ENCODE assay signal across 5 fruit fly cellular contexts in the genomic region with DNA sequence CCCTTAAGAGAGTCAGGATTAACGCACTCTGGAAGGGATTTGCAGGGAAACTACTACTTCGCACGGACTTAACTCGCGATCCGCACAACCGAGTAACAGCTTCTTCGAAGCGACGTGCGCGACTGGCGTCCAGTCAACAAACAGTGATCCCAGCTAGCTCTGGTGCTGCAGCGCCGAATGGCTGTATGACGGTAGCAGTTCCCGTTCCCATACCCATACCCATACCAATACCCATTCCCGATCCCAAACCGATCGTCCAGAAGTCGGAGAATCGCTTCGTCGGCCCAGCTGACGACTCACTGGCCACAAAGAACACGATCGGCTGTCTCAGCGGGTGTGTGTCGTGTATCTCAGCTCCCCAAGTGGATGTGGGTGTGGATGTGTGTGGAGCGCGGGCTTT.
TF ChIP-seq lines count a peak whose summit lies in the region.

A gene (minus strand): TSS at position 384 of the 400 bp plus-strand sequence.

- TF ChIP-seq CTCF in whole organism, embryonic (GFP tag; optimal IDR thresholded peaks at IDR 0.05; lab: Kevin White, UChicago) = no peak

TF ChIP-seq in whole organism, adult, 20 proteins besides CTCF, POLR2A, EP300 and RAD21 (continues in another document):
- TF ChIP-seq ovo (GFP tag; optimal IDR thresholded peaks at IDR 0.05; lab: Kevin White, UChicago) (peak; percentile 37), CG7045 (GFP tag; optimal IDR thresholded peaks at IDR 0.05; lab: Kevin White, UChicago) (no peak), Crg-1 (GFP tag; optimal IDR thresholded peaks at IDR 0.05; lab: Kevin White, UChicago) (no peak), bab1 (GFP tag; optimal IDR thresholded peaks at IDR 0.05; lab: Kevin White, UChicago) (peak; percentile 62), CG12768 (GFP tag; optimal IDR thresholded peaks at IDR 0.05; lab: Kevin White, UChicago) (peak; percentile 78), CG33017 (tag; optimal IDR thresholded peaks at IDR 0.05; lab: Kevin White, UChicago) (peak; percentile 27), Mnt (GFP tag; optimal IDR thresholded peaks at IDR 0.05; lab: Kevin White, UChicago) (peak; percentile 79), CG7101 (tag; optimal IDR thresholded peaks at IDR 0.05; lab: Kevin White, UChicago) (peak; percentile 26), cnc (optimal IDR thresholded peaks at IDR 0.05; lab: Kevin White, UChicago) (no peak), cic (GFP tag; optimal IDR thresholded peaks at IDR 0.05; lab: Kevin White, UChicago) (peak; percentile 79), Clk (GFP tag; optimal IDR thresholded peaks at IDR 0.05; lab: Kevin White, UChicago) (peak; percentile 25), CG5204 (GFP tag; optimal IDR thresholded peaks at IDR 0.05; lab: Kevin White, UChicago) (no peak), Hr96 (GFP tag; optimal IDR thresholded peaks at IDR 0.05; lab: Kevin White, UChicago) (peak; percentile 46), CG11617 (GFP tag; optimal IDR thresholded peaks at IDR 0.05; lab: Kevin White, UChicago) (no peak), toe (GFP tag; optimal IDR thresholded peaks at IDR 0.05; lab: Kevin White, UChicago) (peak; percentile 18), pad (GFP tag; optimal IDR thresholded peaks at IDR 0.05; lab: Kevin White, UChicago) (peak; percentile 33), tj (GFP tag; optimal IDR thresholded peaks at IDR 0.05; lab: Kevin White, UChicago) (peak; percentile 25)

TF ChIP-seq in whole organism, embryonic, 481 proteins besides CTCF, POLR2A, EP300 and RAD21 (continues in another document):
- TF ChIP-seq sd (tag; optimal IDR thresholded peaks at IDR 0.05; lab: Kevin White, UChicago) = peak; percentile 11
- no peak for TF ChIP-seq Meics (GFP tag; optimal IDR thresholded peaks at IDR 0.05; lab: Kevin White, UChicago)
- no peak for TF ChIP-seq CG7963 (GFP tag; IDR thresholded peaks at IDR 0.05; lab: Robert Waterston, UW; ENCODE audit: partially characterized antibody)
- TF ChIP-seq CG8359 (GFP tag; optimal IDR thresholded peaks at IDR 0.05; lab: Kevin White, UChicago; ENCODE audit: borderline replicate concordance) = no peak
- no peak for TF ChIP-seq CG8281 (tag; optimal IDR thresholded peaks at IDR 0.05; lab: Kevin White, UChicago)
- no peak for TF ChIP-seq grau (tag; optimal IDR thresholded peaks at IDR 0.05; lab: Kevin White, UChicago)
- TF ChIP-seq Oaz (GFP tag; IDR thresholded peaks at IDR 0.05; lab: Robert Waterston, UW) = no peak
- peak; percentile 35 for TF ChIP-seq ftz-f1 (GFP tag; optimal IDR thresholded peaks at IDR 0.05; lab: Kevin White, UChicago)
- no peak for TF ChIP-seq Max (GFP tag; optimal IDR thresholded peaks at IDR 0.05; lab: Kevin White, UChicago)
- TF ChIP-seq tll (GFP tag; optimal IDR thresholded peaks at IDR 0.05; lab: Kevin White, UChicago) = no peak
- TF ChIP-seq mirr (GFP tag; optimal IDR thresholded peaks at IDR 0.05; lab: Kevin White, UChicago) = peak; percentile 84
- TF ChIP-seq zfh1 (GFP tag; IDR thresholded peaks at IDR 0.05; lab: Robert Waterston, UW) = no peak
- no peak for TF ChIP-seq CG4730 (GFP tag; IDR thresholded peaks at IDR 0.05; lab: Robert Waterston, UW)
- no peak for TF ChIP-seq hb (GFP tag; IDR thresholded peaks at IDR 0.05; lab: Robert Waterston, UW; ENCODE audit: partially characterized antibody)
- TF ChIP-seq CG10274 (GFP tag; optimal IDR thresholded peaks at IDR 0.05; lab: Kevin White, UChicago) = no peak
- no peak for TF ChIP-seq unc-4 (GFP tag; IDR thresholded peaks at IDR 0.05; lab: Robert Waterston, UW; ENCODE audit: partially characterized antibody)
- no peak for TF ChIP-seq crp (GFP tag; optimal IDR thresholded peaks at IDR 0.05; lab: Kevin White, UChicago)
- TF ChIP-seq CG17912 (GFP tag; optimal IDR thresholded peaks at IDR 0.05; lab: Kevin White, UChicago) = no peak

TF ChIP-seq in whole organism, prepupa, 60 proteins besides CTCF, POLR2A, EP300 and RAD21 (continues in another document):
- TF ChIP-seq CG15336 (GFP tag; IDR thresholded peaks at IDR 0.05; lab: Robert Waterston, UW) (peak; percentile 48; the same call in 1 of the 2 replicates), acj6 (GFP tag; optimal IDR thresholded peaks at IDR 0.05; lab: Kevin White, UChicago) (no peak), net (GFP tag; optimal IDR thresholded peaks at IDR 0.05; lab: Kevin White, UChicago) (peak; percentile 50), Eip93F (GFP tag; optimal IDR thresholded peaks at IDR 0.05; lab: Kevin White, UChicago) (no peak), CG31627 (GFP tag; optimal IDR thresholded peaks at IDR 0.05; lab: Kevin White, UChicago) (no peak), Eip78C (GFP tag; lab: Kevin White, UChicago) (no peak), Sox14 (GFP tag; optimal IDR thresholded peaks at IDR 0.05; lab: Kevin White, UChicago) (peak; percentile 76), CG1621 (tag; optimal IDR thresholded peaks at IDR 0.05; lab: Kevin White, UChicago) (peak; percentile 64), fd59A (GFP tag; optimal IDR thresholded peaks at IDR 0.05; lab: Kevin White, UChicago) (no peak), svp (GFP tag; lab: Kevin White, UChicago) (peak; percentile 89), CG8319 (GFP tag; optimal IDR thresholded peaks at IDR 0.05; lab: Kevin White, UChicago) (no peak), CG6163 (GFP tag; IDR thresholded peaks at IDR 0.05; lab: Robert Waterston, UW) (peak; percentile 73), Sox15 (GFP tag; optimal IDR thresholded peaks at IDR 0.05; lab: Kevin White, UChicago) (no peak), Met (GFP tag; optimal IDR thresholded peaks at IDR 0.05; lab: Kevin White, UChicago) (peak; percentile 35), ss (GFP tag; optimal IDR thresholded peaks at IDR 0.05; lab: Kevin White, UChicago) (peak; percentile 55 to 70), CG6792 (GFP tag; optimal IDR thresholded peaks at IDR 0.05; lab: Kevin White, UChicago) (peak; percentile 5), CG3919 (GFP tag; optimal IDR thresholded peaks at IDR 0.05; lab: Kevin White, UChicago) (peak; percentile 46), salr (GFP tag; optimal IDR thresholded peaks at IDR 0.05; lab: Kevin White, UChicago) (peak in 1 of 2 experiments; percentile 32)

TF ChIP-seq in whole organism, pupa, 21 proteins besides CTCF, POLR2A, EP300 and RAD21:
- peak; percentile 68 for TF ChIP-seq EcR (GFP tag; optimal IDR thresholded peaks at IDR 0.05; lab: Kevin White, UChicago)
- peak; percentile 70 for TF ChIP-seq fd96Ca (GFP tag; IDR thresholded peaks at IDR 0.05; lab: Robert Waterston, UW)
- TF ChIP-seq gl (tag; optimal IDR thresholded peaks at IDR 0.05; lab: Kevin White, UChicago) = no peak
- peak; percentile 67 for TF ChIP-seq Ets98B (GFP tag; IDR thresholded peaks at IDR 0.05; lab: Robert Waterston, UW)
- TF ChIP-seq Pif1B (GFP tag; optimal IDR thresholded peaks at IDR 0.05; lab: Kevin White, UChicago) = peak; percentile 45
- TF ChIP-seq CG34367 (tag; optimal IDR thresholded peaks at IDR 0.05; lab: Kevin White, UChicago) = no peak
- peak; percentile 51 for TF ChIP-seq Pif1A (GFP tag; optimal IDR thresholded peaks at IDR 0.05; lab: Kevin White, UChicago)
- 0 out of 2 replicates have a peak, but pooled peaks have one; percentile 22 for TF ChIP-seq CG12605 (GFP tag; IDR thresholded peaks at IDR 0.05; lab: Robert Waterston, UW)
- TF ChIP-seq CG32121 (GFP tag; IDR thresholded peaks at IDR 0.05; lab: Robert Waterston, UW) = 0 out of 2 replicates have a peak, but pooled peaks have one; percentile 44
- peak; percentile 95 for TF ChIP-seq CG13204 (GFP tag; optimal IDR thresholded peaks at IDR 0.05; lab: Kevin White, UChicago)
- TF ChIP-seq CG4496 (GFP tag; IDR thresholded peaks at IDR 0.05; lab: Robert Waterston, UW) = peak; percentile 69; the same call in 2 of the 3 replicates
- no peak for TF ChIP-seq CG17806 (tag; optimal IDR thresholded peaks at IDR 0.05; lab: Kevin White, UChicago)
- no peak for TF ChIP-seq CG9948 (tag; optimal IDR thresholded peaks at IDR 0.05; lab: Kevin White, UChicago)

TF ChIP-seq in whole organism, wandering third instar larva, 38 proteins besides CTCF, POLR2A, EP300 and RAD21 (continues in another document):
- TF ChIP-seq CG32264 (GFP tag; optimal IDR thresholded peaks at IDR 0.05; lab: Kevin White, UChicago) (no peak), dsf (GFP tag; optimal IDR thresholded peaks at IDR 0.05; lab: Kevin White, UChicago; ENCODE audit: borderline replicate concordance) (no peak), OdsH (GFP tag; optimal IDR thresholded peaks at IDR 0.05; lab: Kevin White, UChicago) (peak; percentile 13), Hnf4 (GFP tag; optimal IDR thresholded peaks at IDR 0.05; lab: Kevin White, UChicago) (peak; percentile 76), foxo (GFP tag; optimal IDR thresholded peaks at IDR 0.05; lab: Kevin White, UChicago) (peak in 1 of 2 experiments; percentile 29), CG9705 (GFP tag; optimal IDR thresholded peaks at IDR 0.05; lab: Kevin White, UChicago) (no peak), N (GFP tag; optimal IDR thresholded peaks at IDR 0.05; lab: Kevin White, UChicago) (no peak), fru (GFP tag; optimal IDR thresholded peaks at IDR 0.05; lab: Kevin White, UChicago) (peak; percentile 52), tai (GFP tag; optimal IDR thresholded peaks at IDR 0.05; lab: Kevin White, UChicago) (no peak), HLH106 (tag; optimal IDR thresholded peaks at IDR 0.05; lab: Kevin White, UChicago) (no peak), brk (GFP tag; optimal IDR thresholded peaks at IDR 0.05; lab: Kevin White, UChicago) (peak; percentile 1), Jra (GFP tag; optimal IDR thresholded peaks at IDR 0.05; lab: Kevin White, UChicago) (peak; percentile 25), Dif (GFP tag; optimal IDR thresholded peaks at IDR 0.05; lab: Kevin White, UChicago; ENCODE audit: partially characterized antibody) (peak; percentile 87), psq (GFP tag; optimal IDR thresholded peaks at IDR 0.05; lab: Kevin White, UChicago) (no peak), Hr83 (GFP tag; optimal IDR thresholded peaks at IDR 0.05; lab: Kevin White, UChicago; ENCODE audit: poor library complexity, severe bottlenecking) (peak; percentile 94), sage (GFP tag; optimal IDR thresholded peaks at IDR 0.05; lab: Kevin White, UChicago) (no peak), Rel (GFP tag; optimal IDR thresholded peaks at IDR 0.05; lab: Kevin White, UChicago) (peak; percentile 76), Rel (tag; optimal IDR thresholded peaks at IDR 0.05; lab: Kevin White, UChicago) (peak; percentile 69), Hr78 (GFP tag; optimal IDR thresholded peaks at IDR 0.05; lab: Kevin White, UChicago) (no peak), rgr (GFP tag; optimal IDR thresholded peaks at IDR 0.05; lab: Kevin White, UChicago) (peak; percentile 59), GATAd (GFP tag; optimal IDR thresholded peaks at IDR 0.05; lab: Kevin White, UChicago) (no peak), lola (GFP tag; optimal IDR thresholded peaks at IDR 0.05; lab: Kevin White, UChicago) (no peak), Myc (optimal IDR thresholded peaks at IDR 0.05; lab: Kevin White, UChicago) (no peak), dl (GFP tag; optimal IDR thresholded peaks at IDR 0.05; lab: Kevin White, UChicago; ENCODE audit: insufficient read depth in 1 of 2, partially characterized antibody in 2 of 2) (peak; percentile 52 to 64), Vsx2 (GFP tag; optimal IDR thresholded peaks at IDR 0.05; lab: Kevin White, UChicago; ENCODE audit: partially characterized antibody) (peak; percentile 47), dmrt93B (GFP tag; optimal IDR thresholded peaks at IDR 0.05; lab: Kevin White, UChicago) (no peak), Dfd (GFP tag; optimal IDR thresholded peaks at IDR 0.05; lab: Kevin White, UChicago) (no peak)
